Fruit fly (Drosophila melanogaster) whole organism, adult: ENCODE data around the gene CG42650.

Source experiments
- CG14711 ChIP-seq: fragments of 200-800 bp; sonication (Bioruptor generic); optimal IDR thresholded peaks from 2 replicates; lab custom pipeline; 2018; ENCODE audit warnings: missing biosample characterization, mild to moderate bottlenecking, missing genetic modification characterization, moderate library complexity
- CG7045 ChIP-seq: fragments of 200-800 bp; sonication (Bioruptor generic); optimal IDR thresholded peaks from 2 replicates; lab custom pipeline; 2017; ENCODE audit warnings: missing biosample characterization, mild to moderate bottlenecking, missing genetic modification characterization
- CG7101 ChIP-seq: fragments of 200-800 bp; sonication (Bioruptor generic); optimal IDR thresholded peaks from 2 replicates; lab custom pipeline; 2018; ENCODE audit warnings: missing biosample characterization, mild to moderate bottlenecking, missing genetic modification characterization, moderate library complexity
- Crg-1 ChIP-seq: fragments of 200-800 bp; sonication (Bioruptor generic); optimal IDR thresholded peaks from 2 replicates; lab custom pipeline; 2016; ENCODE audit warnings: missing biosample characterization, missing genetic modification characterization
- Hr96 ChIP-seq: fragments of 200-800 bp; sonication (Bioruptor generic); optimal IDR thresholded peaks from 2 replicates; lab custom pipeline; 2016; ENCODE audit warnings: missing biosample characterization, missing genetic modification characterization

dm6 chr3R:7441359-7441758 lies 50.1 kb downstream of the CG42650 start:
- TF ChIP-seq CG7045 (GFP tag; lab: Kevin White, UChicago) (no peak), Crg-1 (GFP tag; lab: Kevin White, UChicago) (no peak), Hr96 (GFP tag; lab: Kevin White, UChicago) (no peak), CG7101 (no peak), CG14711 (tag; lab: Kevin White, UChicago) (no peak)
